Worm (Caenorhabditis elegans): ENCODE measurements around the gene srg-39.

ce11 chrV:11122466-11122865 is 29.8 kb downstream of the srg-39 start, which contains the start of gene mboa-2:
- TF ChIP-seq syd-9 (tag; optimal IDR thresholded peaks at IDR 0.05) (no peak), T23F11.4 (GFP tag; optimal IDR thresholded peaks at IDR 0.05) (no peak)

Data from whole organism, late embryonic.